Worm (Caenorhabditis elegans) whole organism, L1 larva: Measurements from ENCODE around the gene npp-23.

Source experiments
- C04F5.9 ChIP-seq: sonication (generic microtip); optimal IDR thresholded peaks from 2 replicates; lab custom pipeline; 2016; ENCODE audit warnings: missing genetic modification characterization, missing compliant biosample characterization
- Y116A8C.19 ChIP-seq: sonication (generic microtip); optimal IDR thresholded peaks from 2 replicates; lab custom pipeline; 2016; ENCODE audit warnings: missing compliant biosample characterization, missing genetic modification characterization, borderline replicate concordance
- aha-1 ChIP-seq: fragments of 150-350 bp; optimal IDR thresholded peaks from 2 replicates; lab custom pipeline; 2014; ENCODE audit warnings: missing biosample characterization, missing genetic modification characterization
- aly-2 ChIP-seq: fragments of 150-350 bp; optimal IDR thresholded peaks from 2 replicates; lab custom pipeline; 2014; ENCODE audit warnings: missing biosample characterization, missing genetic modification characterization
- ama-1 ChIP-seq: fragments of 150-350 bp; optimal IDR thresholded peaks from 2 replicates; lab custom pipeline; 2014
- blmp-1 ChIP-seq: fragments of 150-350 bp; optimal IDR thresholded peaks from 2 replicates; lab custom pipeline; 2014; ENCODE audit warnings: missing biosample characterization, missing genetic modification characterization
- ceh-63 ChIP-seq: fragments of 200-800 bp; sonication (Bioruptor generic); optimal IDR thresholded peaks from 2 replicates; lab custom pipeline; 2018; ENCODE audit warnings: mild to moderate bottlenecking, missing genetic modification characterization, missing compliant biosample characterization
- ceh-8 ChIP-seq: fragments of 200-800 bp; sonication (Bioruptor generic); optimal IDR thresholded peaks from 2 replicates; lab custom pipeline; 2018; ENCODE audit warnings: mild to moderate bottlenecking, missing genetic modification characterization, moderate library complexity, missing compliant biosample characterization
- ceh-82 ChIP-seq, 3 experiments: fragments of 150-350 bp in 1 of 3; sonication (generic microtip) in 2 of 3; optimal IDR thresholded peaks; 2 replicates each; lab custom pipeline; 2014 to 2017; ENCODE audit warnings: missing biosample characterization in 3 of 3, missing genetic modification characterization in 3 of 3
- ceh-88 ChIP-seq: fragments of 200-800 bp; sonication (Bioruptor generic); IDR thresholded peaks from 2 replicates; pipeline ENCODE4 v1.3.6; 2022; ENCODE audit warnings: missing genetic modification characterization, missing compliant biosample characterization
- ceh-90 ChIP-seq: sonication (generic microtip); optimal IDR thresholded peaks from 2 replicates; lab custom pipeline; 2016; ENCODE audit warnings: missing genetic modification characterization, missing compliant biosample characterization
- dpl-1 ChIP-seq, 3 experiments: fragments of 150-350 bp in 2 of 3; sonication (generic microtip) in 1 of 3; optimal IDR thresholded peaks; 2 replicates each; lab custom pipeline; 2014 to 2017; ENCODE audit warnings: missing biosample characterization in 3 of 3, missing genetic modification characterization in 3 of 3, missing genetic modification reagents in 3 of 3
- efl-1 ChIP-seq, 4 experiments: fragments of 150-350 bp; optimal IDR thresholded peaks in 3 of 4; peaks in 1 of 4; 1 replicate in 1 of 4; 2 replicates in 3 of 4; lab custom pipeline; 2014; ENCODE audit warnings: missing biosample characterization in 2 of 4, missing genetic modification characterization in 2 of 4, missing genetic modification reagents in 2 of 4
- efl-3 ChIP-seq: fragments of 200-800 bp; sonication (Bioruptor generic); optimal IDR thresholded peaks from 2 replicates; lab custom pipeline; 2018; ENCODE audit warnings: mild to moderate bottlenecking, missing genetic modification characterization, missing compliant biosample characterization
- egl-13 ChIP-seq: sonication (generic microtip); optimal IDR thresholded peaks from 2 replicates; lab custom pipeline; 2016; ENCODE audit warnings: missing genotype, missing genetic modification reagents, missing genetic modification characterization, missing compliant biosample characterization
- egl-27 ChIP-seq, 2 experiments: fragments of 150-350 bp in 1 of 2; sonication (generic microtip); optimal IDR thresholded peaks; 3 replicates each; lab custom pipeline; 2017 to 2018; ENCODE audit warnings: missing biosample characterization in 2 of 2, missing genetic modification characterization in 2 of 2, missing genetic modification reagents in 2 of 2
- elt-2 ChIP-seq: sonication (generic microtip); optimal IDR thresholded peaks from 2 replicates; lab custom pipeline; 2016; ENCODE audit warnings: missing genetic modification characterization, mild to moderate bottlenecking, inconsistent platforms, missing compliant biosample characterization, missing genetic modification reagents
- ets-5 ChIP-seq: fragments of 200-800 bp; sonication (Bioruptor generic); IDR thresholded peaks from 2 replicates; pipeline ENCODE4 v1.3.6; 2022; ENCODE audit warnings: missing genetic modification characterization, missing compliant biosample characterization
- fkh-10 ChIP-seq: sonication (generic microtip); optimal IDR thresholded peaks from 2 replicates; lab custom pipeline; 2017; ENCODE audit warnings: missing biosample characterization, missing genetic modification reagents, missing genetic modification characterization
- fkh-4 ChIP-seq: sonication (generic microtip); optimal IDR thresholded peaks from 2 replicates; lab custom pipeline; 2016; ENCODE audit warnings: missing compliant biosample characterization, missing genetic modification characterization, borderline replicate concordance
- fkh-8 ChIP-seq: sonication (generic microtip); optimal IDR thresholded peaks from 2 replicates; lab custom pipeline; 2016; ENCODE audit warnings: mild to moderate bottlenecking, missing genetic modification characterization, missing compliant biosample characterization
- grh-1 ChIP-seq: fragments of 200-800 bp; sonication (Bioruptor generic); IDR thresholded peaks from 2 replicates; pipeline ENCODE4 v1.3.6; 2022; ENCODE audit warnings: missing genetic modification reagents, missing genetic modification characterization, missing compliant biosample characterization
- hlh-4 ChIP-seq: sonication (generic microtip); optimal IDR thresholded peaks from 2 replicates; lab custom pipeline; 2016; ENCODE audit warnings: mild to moderate bottlenecking, missing genetic modification characterization, missing compliant biosample characterization
- irx-1 ChIP-seq: sonication (generic microtip); optimal IDR thresholded peaks from 2 replicates; lab custom pipeline; 2016; ENCODE audit warnings: missing genetic modification characterization, missing compliant biosample characterization
- isw-1 ChIP-seq: fragments of 200-800 bp; sonication (Bioruptor generic); IDR thresholded peaks from 2 replicates; pipeline ENCODE4 v1.3.6; 2022; ENCODE audit warnings: missing genetic modification characterization, missing compliant biosample characterization
- jun-1 ChIP-seq: fragments of 150-350 bp; optimal IDR thresholded peaks from 2 replicates; lab custom pipeline; 2014; ENCODE audit warnings: missing biosample characterization, missing genetic modification reagents, missing genetic modification characterization
- lin-13 ChIP-seq: fragments of 150-350 bp; optimal IDR thresholded peaks from 2 replicates; lab custom pipeline; 2014; ENCODE audit warnings: missing biosample characterization, missing genetic modification reagents, missing genetic modification characterization
- lin-14 ChIP-seq: fragments of 200-800 bp; sonication (Bioruptor generic); optimal IDR thresholded peaks from 2 replicates; lab custom pipeline; 2018; ENCODE audit warnings: mild to moderate bottlenecking, missing genetic modification characterization, moderate library complexity, missing compliant biosample characterization
- lin-15B ChIP-seq: fragments of 150-350 bp; sonication (generic microtip); optimal IDR thresholded peaks from 3 replicates; lab custom pipeline; 2014; ENCODE audit warnings: missing biosample characterization, missing genetic modification characterization
- lin-39 ChIP-seq: fragments of 150-350 bp; optimal IDR thresholded peaks from 2 replicates; lab custom pipeline; 2014; ENCODE audit warnings: missing biosample characterization, missing genetic modification reagents, missing genetic modification characterization
- lir-3 ChIP-seq: sonication (generic microtip); optimal IDR thresholded peaks from 2 replicates; lab custom pipeline; 2016; ENCODE audit warnings: mild to moderate bottlenecking, missing genetic modification characterization, moderate library complexity, missing compliant biosample characterization; ENCODE audit not compliant: poor library complexity
- mab-9 ChIP-seq: fragments of 200-800 bp; sonication (Bioruptor generic); IDR thresholded peaks from 2 replicates; pipeline ENCODE4 v1.3.6; 2022; ENCODE audit warnings: missing genetic modification reagents, missing genetic modification characterization, missing compliant biosample characterization
- mep-1 ChIP-seq: fragments of 150-350 bp; optimal IDR thresholded peaks from 2 replicates; lab custom pipeline; 2014; ENCODE audit warnings: missing biosample characterization, missing genetic modification characterization
- nhr-11 ChIP-seq: fragments of 150-350 bp; optimal IDR thresholded peaks from 2 replicates; lab custom pipeline; 2014; ENCODE audit warnings: missing biosample characterization, missing genetic modification characterization
- nhr-20 ChIP-seq: sonication (generic microtip); optimal IDR thresholded peaks from 2 replicates; lab custom pipeline; 2016; ENCODE audit warnings: mild to moderate bottlenecking, missing genetic modification characterization, missing compliant biosample characterization
- nhr-28 ChIP-seq: fragments of 150-350 bp; optimal IDR thresholded peaks from 2 replicates; lab custom pipeline; 2014; ENCODE audit warnings: missing biosample characterization, missing genetic modification characterization
- nhr-71 ChIP-seq: sonication (generic microtip); optimal IDR thresholded peaks from 2 replicates; lab custom pipeline; 2016; ENCODE audit warnings: mild to moderate bottlenecking, missing genetic modification characterization, moderate library complexity, missing compliant biosample characterization
- nhr-85 ChIP-seq: sonication (generic microtip); peaks from one replicate; lab custom pipeline; 2016; ENCODE audit warnings: missing genetic modification characterization, inconsistent platforms, missing compliant biosample characterization
- pax-3 ChIP-seq: fragments of 200-800 bp; sonication (Bioruptor generic); optimal IDR thresholded peaks from 2 replicates; lab custom pipeline; 2018; ENCODE audit warnings: mild to moderate bottlenecking, missing genetic modification characterization, moderate library complexity, missing compliant biosample characterization
- pqm-1 ChIP-seq: sonication (generic microtip); optimal IDR thresholded peaks from 3 replicates; lab custom pipeline; 2017; ENCODE audit warnings: missing biosample characterization, missing genetic modification characterization
- rnt-1 ChIP-seq: sonication (generic microtip); optimal IDR thresholded peaks from 2 replicates; lab custom pipeline; 2016; ENCODE audit warnings: mild to moderate bottlenecking, missing genetic modification characterization, moderate library complexity, missing compliant biosample characterization
- snpc-4 ChIP-seq: fragments of 150-350 bp; optimal IDR thresholded peaks from 2 replicates; lab custom pipeline; 2014; ENCODE audit warnings: missing biosample characterization, missing genetic modification characterization
- snu-23 ChIP-seq: sonication (generic microtip); optimal IDR thresholded peaks from 2 replicates; lab custom pipeline; 2016; ENCODE audit warnings: missing genetic modification characterization, missing compliant biosample characterization
- sptf-1 ChIP-seq: fragments of 150-350 bp; optimal IDR thresholded peaks from 2 replicates; lab custom pipeline; 2014; ENCODE audit warnings: missing biosample characterization, missing genetic modification characterization
- swsn-7 ChIP-seq: sonication (generic microtip); optimal IDR thresholded peaks from 2 replicates; lab custom pipeline; 2016; ENCODE audit warnings: missing genetic modification characterization, missing compliant biosample characterization
- tbx-2 ChIP-seq: sonication (generic microtip); optimal IDR thresholded peaks from 2 replicates; lab custom pipeline; 2016; ENCODE audit warnings: missing genetic modification characterization, missing compliant biosample characterization
- unc-30 ChIP-seq: sonication (generic microtip); optimal IDR thresholded peaks from 2 replicates; lab custom pipeline; 2017; ENCODE audit warnings: missing biosample characterization, missing genetic modification characterization
- unc-62 ChIP-seq: fragments of 150-350 bp; optimal IDR thresholded peaks from 2 replicates; lab custom pipeline; 2014; ENCODE audit warnings: missing biosample characterization, missing genetic modification reagents, missing genetic modification characterization
- unc-98 ChIP-seq: fragments of 200-800 bp; sonication (Bioruptor generic); IDR thresholded peaks from 2 replicates; pipeline ENCODE4 v1.3.6; 2022; ENCODE audit warnings: missing genetic modification characterization, missing compliant biosample characterization
- xbp-1 ChIP-seq: sonication (generic microtip); optimal IDR thresholded peaks from 2 replicates; lab custom pipeline; 2016; ENCODE audit warnings: missing genetic modification characterization, missing compliant biosample characterization
- zag-1 ChIP-seq: fragments of 150-350 bp; optimal IDR thresholded peaks from 2 replicates; lab custom pipeline; 2014; ENCODE audit warnings: missing biosample characterization, missing genetic modification characterization
- zip-4 ChIP-seq: fragments of 200-800 bp; sonication (Bioruptor generic); optimal IDR thresholded peaks from 2 replicates; lab custom pipeline; 2018; ENCODE audit warnings: mild to moderate bottlenecking, missing genetic modification characterization, moderate library complexity, missing compliant biosample characterization
- ztf-11 ChIP-seq, 2 experiments: sonication (generic microtip); optimal IDR thresholded peaks; 2 replicates each; lab custom pipeline; 2016 to 2017; ENCODE audit warnings: missing genetic modification characterization in 2 of 2, missing biosample characterization in 1 of 2, missing compliant biosample characterization in 1 of 2
- ztf-4 ChIP-seq: fragments of 150-350 bp; optimal IDR thresholded peaks from 2 replicates; lab custom pipeline; 2014; ENCODE audit warnings: missing biosample characterization, missing genetic modification characterization

npp-23 gene

DNA sequence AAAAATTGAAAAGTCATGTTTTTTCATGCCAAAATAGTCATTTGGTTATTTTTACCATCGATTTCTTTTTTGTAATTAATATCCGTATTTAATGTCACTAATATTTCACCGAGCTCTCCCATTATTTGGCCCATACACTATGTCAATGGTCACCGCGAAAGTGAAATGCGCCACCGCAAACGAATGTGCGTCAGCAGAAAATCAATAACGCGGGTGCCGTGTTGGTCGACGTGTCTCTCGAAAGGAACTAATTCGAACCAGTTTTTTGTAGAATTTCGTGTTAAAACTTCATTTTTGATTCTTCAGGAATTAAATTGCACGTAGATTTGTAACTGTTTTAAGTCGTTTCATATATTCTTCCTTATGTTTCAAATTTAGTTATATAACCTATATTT, 42.9 kb downstream of the npp-23 start (continued):
- no peak for TF ChIP-seq mab-9
- no peak for TF ChIP-seq lin-15B
- TF ChIP-seq C04F5.9 (tag; lab: Kevin White, UChicago), result no peak
- TF ChIP-seq aly-2 (tag; lab: Kevin White, UChicago), result no peak
- TF ChIP-seq fkh-8 (tag; lab: Kevin White, UChicago), result no peak
- TF ChIP-seq ceh-82 (tag; optimal IDR thresholded peaks at IDR 0.05; lab: Kevin White, UChicago), result peak in 1 of 3 experiments; percentile 11
- no peak for TF ChIP-seq ceh-88 (GFP tag; lab: Robert Waterston, UW)
- TF ChIP-seq isw-1 (GFP tag; lab: Robert Waterston, UW), result no peak
- no peak for TF ChIP-seq egl-13 (tag; lab: Kevin White, UChicago)
- no peak for TF ChIP-seq ztf-4 (tag; lab: Kevin White, UChicago)
- peak; percentile 5 for TF ChIP-seq nhr-85
- TF ChIP-seq ama-1 (lab: Kevin White, UChicago), result no peak
- no peak for TF ChIP-seq lin-13 (GFP tag; lab: Kevin White, UChicago)
- TF ChIP-seq efl-3 (GFP tag; lab: Kevin White, UChicago), result no peak
- TF ChIP-seq aha-1, result no peak
- peak; percentile 93 for TF ChIP-seq blmp-1
- TF ChIP-seq irx-1 (tag; lab: Kevin White, UChicago), result no peak
- no peak for TF ChIP-seq pax-3 (tag; lab: Kevin White, UChicago)
- peak; percentile 50 for TF ChIP-seq nhr-71 (tag; lab: Kevin White, UChicago)
- TF ChIP-seq zag-1, result no peak
- no peak for TF ChIP-seq lin-39 (tag; lab: Kevin White, UChicago)
- TF ChIP-seq nhr-28, result no peak
- TF ChIP-seq ceh-8 (GFP tag; lab: Kevin White, UChicago), result no peak
- peak; percentile 77 for TF ChIP-seq xbp-1 (tag; lab: Kevin White, UChicago)
- no peak for TF ChIP-seq zip-4 (GFP tag; lab: Kevin White, UChicago)
- TF ChIP-seq ceh-63 (GFP tag; lab: Kevin White, UChicago), result no peak
- TF ChIP-seq unc-98 (GFP tag; lab: Robert Waterston, UW), result no peak
- no peak for TF ChIP-seq lir-3 (tag; lab: Kevin White, UChicago)
- TF ChIP-seq Y116A8C.19 (tag; lab: Kevin White, UChicago), result no peak
- no peak for TF ChIP-seq pqm-1 (tag; lab: Kevin White, UChicago)
- TF ChIP-seq elt-2 (tag; lab: Kevin White, UChicago), result no peak
- peak; percentile 53 for TF ChIP-seq tbx-2
- peak; percentile 51 for TF ChIP-seq snu-23
- no peak for TF ChIP-seq fkh-4 (tag; lab: Kevin White, UChicago)
- TF ChIP-seq nhr-11 (tag; lab: Kevin White, UChicago), result no peak
- peak; percentile 16 for TF ChIP-seq swsn-7 (tag; lab: Kevin White, UChicago)
- no peak for TF ChIP-seq fkh-10 (GFP tag; lab: Kevin White, UChicago)
- no peak for TF ChIP-seq snpc-4 (tag; lab: Kevin White, UChicago)
- no peak for TF ChIP-seq unc-62
- TF ChIP-seq ztf-11 (tag; optimal IDR thresholded peaks at IDR 0.05; lab: Kevin White, UChicago), result no peak
- peak in 2 of 3 experiments; percentile 56 for TF ChIP-seq dpl-1 (GFP tag; optimal IDR thresholded peaks at IDR 0.05; lab: Kevin White, UChicago)
- TF ChIP-seq efl-1 (optimal IDR thresholded peaks at IDR 0.05; lab: Kevin White, UChicago), result peak; percentile 53 to 56
- TF ChIP-seq efl-1 (GFP tag; optimal IDR thresholded peaks at IDR 0.05 in 1 of 2; lab: Kevin White, UChicago), result peak in 1 of 2 experiments; percentile 94
- peak; percentile 50 for TF ChIP-seq rnt-1
- no peak for TF ChIP-seq sptf-1 (tag; lab: Kevin White, UChicago)
- no peak for TF ChIP-seq hlh-4 (tag; lab: Kevin White, UChicago)
- no peak for TF ChIP-seq egl-27 (tag; optimal IDR thresholded peaks at IDR 0.05; lab: Kevin White, UChicago)
- no peak for TF ChIP-seq grh-1
- TF ChIP-seq ceh-90 (tag; lab: Kevin White, UChicago), result no peak
- no peak for TF ChIP-seq unc-30 (tag; lab: Kevin White, UChicago)
- TF ChIP-seq nhr-20, result peak; percentile 44
- TF ChIP-seq mep-1 (tag; lab: Kevin White, UChicago), result no peak
- TF ChIP-seq jun-1, result no peak
- peak; percentile 54 for TF ChIP-seq lin-14 (GFP tag; lab: Kevin White, UChicago)
- TF ChIP-seq ets-5 (GFP tag; lab: Robert Waterston, UW), result no peak
